Worm (Caenorhabditis elegans) whole organism, L2 larva: ENCODE results near the gene C03H5.5.

Source experiments
- C34F6.9 ChIP-seq: fragments of 150-350 bp; optimal IDR thresholded peaks from 2 replicates; lab custom pipeline; 2014; ENCODE audit warnings: missing biosample characterization, missing genetic modification characterization
- F13H6.1 ChIP-seq: sonication (generic microtip); optimal IDR thresholded peaks from 2 replicates; lab custom pipeline; 2016; ENCODE audit warnings: missing genetic modification characterization, missing compliant biosample characterization
- Y55F3AM.14 ChIP-seq: fragments of 200-800 bp; sonication (Bioruptor generic); optimal IDR thresholded peaks from 2 replicates; lab custom pipeline; 2018; ENCODE audit warnings: mild to moderate bottlenecking, missing genetic modification characterization, missing compliant biosample characterization
- alr-1 ChIP-seq: fragments of 150-350 bp; optimal IDR thresholded peaks from 2 replicates; lab custom pipeline; 2014; ENCODE audit warnings: missing biosample characterization, missing genetic modification characterization
- aly-2 ChIP-seq: fragments of 150-350 bp; optimal IDR thresholded peaks from 2 replicates; lab custom pipeline; 2014; ENCODE audit warnings: missing biosample characterization, missing genetic modification characterization
- ceh-16 ChIP-seq: fragments of 150-350 bp; optimal IDR thresholded peaks from 2 replicates; lab custom pipeline; 2014; ENCODE audit warnings: missing biosample characterization, missing genetic modification characterization
- ceh-82 ChIP-seq: fragments of 150-350 bp; optimal IDR thresholded peaks from 2 replicates; lab custom pipeline; 2014; ENCODE audit warnings: missing biosample characterization, missing genetic modification characterization
- crh-2 ChIP-seq: sonication (generic microtip); optimal IDR thresholded peaks from 2 replicates; lab custom pipeline; 2017; ENCODE audit warnings: missing biosample characterization, missing genetic modification characterization
- dmd-4 ChIP-seq: sonication (generic microtip); optimal IDR thresholded peaks from 2 replicates; lab custom pipeline; 2017; ENCODE audit warnings: missing biosample characterization, missing genetic modification characterization
- egl-27 ChIP-seq: sonication (generic microtip); optimal IDR thresholded peaks from 3 replicates; lab custom pipeline; 2017; ENCODE audit warnings: missing biosample characterization, missing genetic modification reagents, missing genetic modification characterization
- elt-1 ChIP-seq: fragments of 150-350 bp; optimal IDR thresholded peaks from 2 replicates; lab custom pipeline; 2014; ENCODE audit warnings: missing biosample characterization, missing genetic modification characterization
- elt-3 ChIP-seq: sonication (generic microtip); optimal IDR thresholded peaks from 2 replicates; lab custom pipeline; 2017; ENCODE audit warnings: missing biosample characterization, missing genetic modification characterization
- gmeb-1 ChIP-seq: fragments of 150-350 bp; optimal IDR thresholded peaks from 2 replicates; lab custom pipeline; 2014; ENCODE audit warnings: missing biosample characterization, missing genetic modification characterization
- lin-11 ChIP-seq: fragments of 150-350 bp; sonication (generic microtip); optimal IDR thresholded peaks from 2 replicates; lab custom pipeline; 2014; ENCODE audit warnings: missing biosample characterization, missing genetic modification characterization, inconsistent platforms, mixed read lengths
- lin-39 ChIP-seq: fragments of 150-350 bp; optimal IDR thresholded peaks from 2 replicates; lab custom pipeline; 2014; ENCODE audit warnings: missing biosample characterization, missing genetic modification reagents, missing genetic modification characterization
- lsy-2 ChIP-seq, 2 experiments: fragments of 150-350 bp in 1 of 2; sonication (generic microtip) in 1 of 2; optimal IDR thresholded peaks; 2 replicates each; lab custom pipeline; 2014 to 2017; ENCODE audit warnings: missing biosample characterization in 2 of 2, missing genetic modification characterization in 2 of 2
- mab-5 ChIP-seq: fragments of 150-350 bp; optimal IDR thresholded peaks from 2 replicates; lab custom pipeline; 2014; ENCODE audit warnings: missing biosample characterization, missing genetic modification characterization
- mdl-1 ChIP-seq, 2 experiments: fragments of 150-350 bp in 1 of 2; sonication (generic microtip) in 1 of 2; optimal IDR thresholded peaks; 2 replicates each; lab custom pipeline; 2017; ENCODE audit warnings: missing biosample characterization in 2 of 2, missing genetic modification characterization in 2 of 2
- nhr-10 ChIP-seq: sonication (generic microtip); optimal IDR thresholded peaks from 2 replicates; lab custom pipeline; 2017; ENCODE audit warnings: missing biosample characterization, missing genetic modification characterization
- nhr-12 ChIP-seq: fragments of 150-350 bp; optimal IDR thresholded peaks from 2 replicates; lab custom pipeline; 2014; ENCODE audit warnings: missing biosample characterization, missing genetic modification characterization
- nhr-21 ChIP-seq: fragments of 150-350 bp; optimal IDR thresholded peaks from 2 replicates; lab custom pipeline; 2014; ENCODE audit warnings: missing biosample characterization, missing genetic modification characterization
- nhr-23 ChIP-seq: fragments of 150-350 bp; optimal IDR thresholded peaks from 2 replicates; lab custom pipeline; 2014; ENCODE audit warnings: missing biosample characterization, missing genetic modification reagents, missing genetic modification characterization
- nhr-237 ChIP-seq: fragments of 150-350 bp; optimal IDR thresholded peaks from 2 replicates; lab custom pipeline; 2014; ENCODE audit warnings: missing biosample characterization, missing genetic modification characterization
- nhr-25 ChIP-seq: fragments of 150-350 bp; sonication (generic microtip); optimal IDR thresholded peaks from 3 replicates; lab custom pipeline; 2014; ENCODE audit warnings: missing biosample characterization, missing genetic modification characterization
- nhr-6 ChIP-seq: fragments of 150-350 bp; optimal IDR thresholded peaks from 2 replicates; lab custom pipeline; 2014; ENCODE audit warnings: missing biosample characterization, missing genetic modification characterization
- nhr-77 ChIP-seq: fragments of 150-350 bp; optimal IDR thresholded peaks from 2 replicates; lab custom pipeline; 2014; ENCODE audit warnings: missing biosample characterization, missing genetic modification characterization
- sem-4 ChIP-seq: fragments of 150-350 bp; optimal IDR thresholded peaks from 2 replicates; lab custom pipeline; 2014; ENCODE audit warnings: missing biosample characterization, missing genetic modification reagents, missing genetic modification characterization
- skn-1 ChIP-seq: sonication (generic microtip); optimal IDR thresholded peaks from 2 replicates; lab custom pipeline; 2017; ENCODE audit warnings: missing biosample characterization, missing genetic modification characterization
- sma-3 ChIP-seq: sonication (generic microtip); optimal IDR thresholded peaks from 2 replicates; lab custom pipeline; 2016; ENCODE audit warnings: missing genetic modification reagents, missing genetic modification characterization, missing compliant biosample characterization
- snpc-4 ChIP-seq: fragments of 150-350 bp; optimal IDR thresholded peaks from 2 replicates; lab custom pipeline; 2014; ENCODE audit warnings: missing biosample characterization, missing genetic modification characterization
- unc-39 ChIP-seq: fragments of 150-350 bp; optimal IDR thresholded peaks from 2 replicates; lab custom pipeline; 2014; ENCODE audit warnings: missing biosample characterization, missing genetic modification characterization
- unc-55 ChIP-seq: fragments of 150-350 bp; sonication (generic microtip); optimal IDR thresholded peaks from 3 replicates; lab custom pipeline; 2014; ENCODE audit warnings: missing biosample characterization, missing genetic modification reagents, missing genetic modification characterization
- ztf-1 ChIP-seq: fragments of 200-800 bp; sonication (Bioruptor generic); conservative IDR thresholded peaks from 2 replicates; pipeline ENCODE4 v1.3.6; 2022; ENCODE audit warnings: missing genetic modification characterization, missing compliant biosample characterization
- ztf-11 ChIP-seq: sonication (generic microtip); optimal IDR thresholded peaks from 2 replicates; lab custom pipeline; 2017; ENCODE audit warnings: missing biosample characterization, missing genetic modification characterization

Gene C03H5.5

DNA sequence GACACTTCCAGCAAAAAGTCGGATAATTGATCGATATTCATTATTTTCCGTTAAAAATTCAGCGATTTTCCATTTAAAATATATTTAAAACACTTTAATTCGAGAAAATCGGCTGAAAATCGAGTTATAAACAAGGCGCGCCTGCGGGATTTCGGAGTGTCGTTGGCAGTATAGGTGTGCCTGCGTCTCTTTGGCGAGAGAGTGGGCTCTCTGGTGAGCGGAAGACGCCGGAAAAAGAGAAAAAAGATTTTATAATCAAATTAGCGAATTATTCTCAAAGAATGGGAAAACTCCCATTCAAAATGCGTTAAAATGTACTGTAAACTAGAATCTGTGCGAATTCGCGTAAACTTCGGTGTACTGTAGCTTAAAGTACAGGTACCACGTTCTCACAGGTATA is 37.4 kb downstream of the C03H5.5 start, which contains the start of gene D1069.3 (continued):
- no peak for TF ChIP-seq ceh-82 (tag; lab: Kevin White, UChicago)
- TF ChIP-seq crh-2 (tag; lab: Kevin White, UChicago), result peak; percentile 36
- TF ChIP-seq aly-2, result no peak
- no peak for TF ChIP-seq nhr-10 (tag; lab: Kevin White, UChicago)
- TF ChIP-seq Y55F3AM.14 (GFP tag; lab: Kevin White, UChicago), result no peak
- no peak for TF ChIP-seq mdl-1 (tag; optimal IDR thresholded peaks at IDR 0.05; lab: Kevin White, UChicago)
- TF ChIP-seq nhr-21 (tag; lab: Kevin White, UChicago), result no peak
- TF ChIP-seq nhr-237 (tag; lab: Kevin White, UChicago), result no peak
- no peak for TF ChIP-seq nhr-23
- no peak for TF ChIP-seq alr-1 (tag; lab: Kevin White, UChicago)
- TF ChIP-seq nhr-12 (tag; lab: Kevin White, UChicago), result no peak
- no peak for TF ChIP-seq nhr-77
- TF ChIP-seq F13H6.1 (tag; lab: Kevin White, UChicago), result peak; percentile 2
- TF ChIP-seq ztf-1 (GFP tag; lab: Robert Waterston, UW), result no peak
- TF ChIP-seq ceh-16 (tag; lab: Kevin White, UChicago), result no peak
- TF ChIP-seq ztf-11 (tag; lab: Kevin White, UChicago), result no peak
- TF ChIP-seq lin-39, result no peak
- TF ChIP-seq egl-27 (tag; lab: Kevin White, UChicago), result no peak
- TF ChIP-seq unc-39, result no peak
- TF ChIP-seq C34F6.9, result peak; percentile 49
- peak; percentile 34 for TF ChIP-seq lin-11 (tag; lab: Kevin White, UChicago)
- TF ChIP-seq sem-4, result no peak
- TF ChIP-seq skn-1 (tag; lab: Kevin White, UChicago), result no peak
- no peak for TF ChIP-seq nhr-6
- no peak for TF ChIP-seq dmd-4 (tag; lab: Kevin White, UChicago)
- peak; percentile 58 for TF ChIP-seq unc-55 (GFP tag; lab: Kevin White, UChicago)
- TF ChIP-seq gmeb-1 (tag; lab: Kevin White, UChicago), result peak; percentile 50
- no peak for TF ChIP-seq mab-5 (tag; lab: Kevin White, UChicago)
- TF ChIP-seq, all 48 proteins: peak for 8

DNA sequence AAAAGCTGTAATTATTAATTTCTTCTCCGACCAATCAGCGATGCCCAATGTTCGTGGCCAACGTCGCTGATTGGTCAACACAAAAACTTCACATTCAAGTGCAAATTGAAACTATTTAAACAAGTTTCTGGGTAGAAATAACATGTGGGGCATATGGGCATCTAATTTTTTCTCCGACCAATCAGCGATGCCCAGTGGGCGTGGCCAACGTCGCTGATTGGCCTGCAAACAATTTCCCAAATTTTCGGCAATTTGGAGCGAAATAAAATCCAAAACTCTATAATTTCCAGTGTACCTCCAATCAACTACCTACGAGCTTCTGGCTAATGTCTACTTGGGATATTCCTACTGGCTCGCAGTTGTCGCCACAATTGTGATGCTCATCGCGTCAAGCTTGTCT is 43.9 kb downstream of the C03H5.5 start:
- TF ChIP-seq nhr-25 (tag; lab: Kevin White, UChicago) (no peak), ceh-82 (tag; lab: Kevin White, UChicago) (no peak), elt-1 (tag; lab: Kevin White, UChicago) (no peak), Y55F3AM.14 (GFP tag; lab: Kevin White, UChicago) (no peak)

DNA sequence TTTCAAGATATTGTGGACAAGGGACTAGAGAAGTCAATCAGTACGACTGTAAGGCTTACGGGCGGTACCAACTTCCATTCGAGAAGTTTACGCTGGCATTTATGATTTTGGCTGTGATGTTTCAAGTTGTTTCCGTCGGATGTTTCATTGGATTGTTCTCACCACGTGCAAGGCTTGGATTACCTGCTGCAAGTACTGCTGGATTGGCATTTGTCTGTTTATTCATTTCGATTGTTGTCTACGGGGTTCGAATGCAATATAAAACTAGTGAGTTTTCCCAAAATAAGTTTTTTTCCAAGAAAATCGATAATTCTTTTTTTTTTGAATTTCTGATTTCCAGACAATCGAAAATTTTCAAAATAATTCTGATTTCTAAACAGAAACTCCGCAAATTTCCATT is 44.4 kb downstream of the C03H5.5 start:
- TF ChIP-seq lin-39 (no peak), snpc-4 (no peak), elt-3 (tag; lab: Kevin White, UChicago) (no peak), sem-4 (no peak), lsy-2 (tag; optimal IDR thresholded peaks at IDR 0.05; lab: Kevin White, UChicago) (no peak)

ce11 chrII:340224-340623 is 44.9 kb downstream of the C03H5.5 start, which contains the start of gene clc-31:
TSS of gene clc-31 (plus strand) at chrII:340524.
- TF ChIP-seq lin-39, result no peak

- TF ChIP-seq nhr-12 (tag; lab: Kevin White, UChicago) (no peak), sma-3 (GFP tag; lab: Kevin White, UChicago) (no peak), aly-2 (no peak), elt-3 (tag; lab: Kevin White, UChicago) (no peak)
- TF ChIP-seq, all 48 proteins: peak for 0
Measured at ce11 chrII:337233-337832, 47.8 kb downstream of the C03H5.5 start, which contains the start of gene cpn-2. TSS of gene cpn-2 (plus strand) at chrII:337782.

- peak; percentile 23 for TF ChIP-seq nhr-21 (tag; lab: Kevin White, UChicago)
- TF ChIP-seq C34F6.9, result no peak
- TF ChIP-seq mab-5 (tag; lab: Kevin White, UChicago), result no peak
- TF ChIP-seq, all 48 proteins: peak for 1
Measured at ce11 chrII:334828-335227, 50.3 kb downstream of the C03H5.5 start.
